Fruit fly (Drosophila melanogaster) whole organism, embryonic: ENCODE data around the gene Prm.

Experiments
- Bgb ChIP-seq: fragments of 200-800 bp; sonication (Bioruptor generic); IDR thresholded peaks from 2 replicates; pipeline ENCODE4 v1.3.6; 2022; ENCODE audit warnings: missing biosample characterization, missing genetic modification characterization; ENCODE audit not compliant: partially characterized antibody
- Bteb2 ChIP-seq: fragments of 200-800 bp; sonication (Bioruptor generic); optimal IDR thresholded peaks from 2 replicates; lab custom pipeline; 2016; ENCODE audit warnings: missing biosample characterization, missing genetic modification characterization
- CG10147 ChIP-seq: fragments of 200-800 bp; sonication (Bioruptor generic); optimal IDR thresholded peaks from 2 replicates; lab custom pipeline; 2019; ENCODE audit warnings: missing biosample characterization, mild to moderate bottlenecking, missing genetic modification characterization, moderate library complexity
- CG10979 ChIP-seq: fragments of 200-800 bp; sonication (Bioruptor generic); optimal IDR thresholded peaks from 2 replicates; lab custom pipeline; 2018; ENCODE audit warnings: missing biosample characterization, mild to moderate bottlenecking, missing genetic modification characterization, moderate library complexity
- CG12299 ChIP-seq: fragments of 200-800 bp; sonication (Bioruptor generic); optimal IDR thresholded peaks from 2 replicates; lab custom pipeline; 2018; ENCODE audit warnings: missing biosample characterization, mild to moderate bottlenecking, missing genetic modification characterization
- CG14050 ChIP-seq: fragments of 200-800 bp; sonication (Bioruptor generic); IDR thresholded peaks from 3 replicates; pipeline ENCODE4 v1.3.6; 2022; ENCODE audit warnings: missing biosample characterization, missing genetic modification characterization
- CG15011 ChIP-seq: fragments of 200-800 bp; sonication (Bioruptor generic); optimal IDR thresholded peaks from 3 replicates; lab custom pipeline; 2018; ENCODE audit warnings: missing biosample characterization, mild to moderate bottlenecking, missing genetic modification characterization
- CG1529 ChIP-seq: fragments of 200-800 bp; sonication (Bioruptor generic); optimal IDR thresholded peaks from 3 replicates; lab custom pipeline; 2018; ENCODE audit warnings: missing biosample characterization, missing genetic modification characterization
- CG16863 ChIP-seq: fragments of 200-800 bp; sonication (Bioruptor generic); optimal IDR thresholded peaks from 3 replicates; lab custom pipeline; 2016; ENCODE audit warnings: missing biosample characterization, missing genetic modification characterization
- CG17361 ChIP-seq: fragments of 200-800 bp; sonication (Bioruptor generic); IDR thresholded peaks from 3 replicates; pipeline ENCODE4 v1.3.6; 2022; ENCODE audit warnings: missing biosample characterization, missing genetic modification characterization
- CG18599 ChIP-seq: fragments of 200-800 bp; sonication (Bioruptor generic); optimal IDR thresholded peaks from 3 replicates; lab custom pipeline; 2017; ENCODE audit warnings: missing biosample characterization, missing genetic modification characterization, mild to moderate bottlenecking, moderate library complexity, missing genetic modification reagents
- CG2120 ChIP-seq: fragments of 200-800 bp; sonication (Bioruptor generic); optimal IDR thresholded peaks from 3 replicates; lab custom pipeline; 2016; ENCODE audit warnings: missing biosample characterization, missing genetic modification characterization
- CG2129 ChIP-seq: fragments of 200-800 bp; sonication (Bioruptor generic); IDR thresholded peaks from 2 replicates; pipeline ENCODE4 v1.3.6; 2022; ENCODE audit warnings: missing biosample characterization, missing genetic modification characterization; ENCODE audit not compliant: partially characterized antibody
- CG2199 ChIP-seq: fragments of 200-800 bp; sonication (Bioruptor generic); IDR thresholded peaks from 3 replicates; pipeline ENCODE4 v1.3.6; 2022; ENCODE audit warnings: missing biosample characterization, missing genetic modification characterization
- CG31365 ChIP-seq: fragments of 200-800 bp; sonication (Bioruptor generic); optimal IDR thresholded peaks from 2 replicates; lab custom pipeline; 2018; ENCODE audit warnings: missing biosample characterization, mild to moderate bottlenecking, missing genetic modification characterization
- CG32772 ChIP-seq: fragments of 200-800 bp; sonication (Bioruptor generic); IDR thresholded peaks from 2 replicates; pipeline ENCODE4 v1.3.6; 2022; ENCODE audit warnings: missing biosample characterization, missing genetic modification characterization
- CG42726 ChIP-seq: fragments of 200-800 bp; sonication (Bioruptor generic); IDR thresholded peaks from 2 replicates; pipeline ENCODE4 v1.3.6; 2022; ENCODE audit warnings: missing biosample characterization, missing genetic modification characterization; ENCODE audit not compliant: partially characterized antibody
- CG43689 ChIP-seq: fragments of 200-800 bp; sonication (Bioruptor generic); IDR thresholded peaks from 2 replicates; pipeline ENCODE4 v1.3.6; 2022; ENCODE audit warnings: missing biosample characterization, missing genetic modification characterization
- CG7786 ChIP-seq: fragments of 200-800 bp; sonication (Bioruptor generic); optimal IDR thresholded peaks from 2 replicates; lab custom pipeline; 2016; ENCODE audit warnings: missing biosample characterization, missing genetic modification characterization
- CG8290 ChIP-seq, 3 experiments: fragments of 200-800 bp; sonication (Bioruptor generic); optimal IDR thresholded peaks; 2 replicates each; lab custom pipeline; 2016 to 2019; ENCODE audit warnings: missing biosample characterization in 3 of 3, missing genetic modification characterization in 3 of 3, mild to moderate bottlenecking in 2 of 3, moderate library complexity in 1 of 3
- CG9215 ChIP-seq: fragments of 200-800 bp; sonication (Bioruptor generic); IDR thresholded peaks from 2 replicates; pipeline ENCODE4 v1.3.6; 2022; ENCODE audit warnings: missing biosample characterization, missing genetic modification characterization
- CG9609 ChIP-seq: fragments of 200-800 bp; sonication (Bioruptor generic); optimal IDR thresholded peaks from 3 replicates; lab custom pipeline; 2016; ENCODE audit warnings: missing biosample characterization, missing genetic modification characterization
- CHES-1-like ChIP-seq: fragments of 200-800 bp; sonication (Bioruptor generic); optimal IDR thresholded peaks from 2 replicates; lab custom pipeline; 2016; ENCODE audit warnings: missing biosample characterization, missing genetic modification characterization
- CrebB ChIP-seq: fragments of 200-800 bp; sonication (Bioruptor generic); optimal IDR thresholded peaks from 3 replicates; lab custom pipeline; 2018; ENCODE audit warnings: missing biosample characterization, mild to moderate bottlenecking, missing genetic modification characterization
- Hand ChIP-seq: fragments of 200-800 bp; sonication (Bioruptor generic); optimal IDR thresholded peaks from 2 replicates; lab custom pipeline; 2017; ENCODE audit warnings: mild to moderate bottlenecking, missing biosample characterization, missing genetic modification reagents, missing genetic modification characterization
- HmgD ChIP-seq: fragments of 200-800 bp; sonication (Bioruptor generic); optimal IDR thresholded peaks from 3 replicates; lab custom pipeline; 2016; ENCODE audit warnings: missing biosample characterization, missing genetic modification characterization
- Ptx1 ChIP-seq: fragments of 200-800 bp; sonication (Bioruptor generic); IDR thresholded peaks from 2 replicates; pipeline ENCODE4 v1.3.6; 2022; ENCODE audit warnings: missing biosample characterization, missing genetic modification characterization
- Trl ChIP-seq, 3 experiments: fragments of >200 bp in 2 of 3; fragments of 200-800 bp in 1 of 3; sonication (Bioruptor generic) in 1 of 3; optimal IDR thresholded peaks; 2 replicates in 1 of 3; 3 replicates in 2 of 3; lab custom pipeline; 2016 to 2017; ENCODE audit warnings: missing biosample characterization in 1 of 3, missing genetic modification characterization in 1 of 3
- Vsx1 ChIP-seq: fragments of 200-800 bp; sonication (Bioruptor generic); optimal IDR thresholded peaks from 2 replicates; lab custom pipeline; 2017; ENCODE audit warnings: missing biosample characterization, mild to moderate bottlenecking, missing genetic modification characterization, missing genetic modification reagents
- ac ChIP-seq: fragments of 200-800 bp; sonication (Bioruptor generic); optimal IDR thresholded peaks from 3 replicates; lab custom pipeline; 2017; ENCODE audit warnings: missing biosample characterization, mild to moderate bottlenecking, missing genetic modification characterization
- ato ChIP-seq: fragments of 200-800 bp; sonication (Bioruptor generic); IDR thresholded peaks from 2 replicates; pipeline ENCODE4 v1.3.6; 2022; ENCODE audit warnings: missing biosample characterization, missing genetic modification characterization; ENCODE audit not compliant: partially characterized antibody
- bcd ChIP-seq: fragments of 200-800 bp; sonication (Bioruptor generic); optimal IDR thresholded peaks from 2 replicates; lab custom pipeline; 2017; ENCODE audit warnings: missing biosample characterization, mild to moderate bottlenecking, missing genetic modification characterization
- cad ChIP-seq: fragments of >200 bp; optimal IDR thresholded peaks from 2 replicates; lab custom pipeline; 2017; ENCODE audit warnings: missing biosample characterization, missing genetic modification characterization
- corto ChIP-seq: fragments of 200-800 bp; sonication (Bioruptor generic); optimal IDR thresholded peaks from 2 replicates; lab custom pipeline; 2016; ENCODE audit warnings: missing biosample characterization, mild to moderate bottlenecking, missing genetic modification characterization, moderate library complexity
- crp ChIP-seq, 2 experiments: fragments of 200-800 bp; sonication (Bioruptor generic); optimal IDR thresholded peaks; 2 replicates in 1 of 2; 3 replicates in 1 of 2; lab custom pipeline; 2017; ENCODE audit warnings: missing biosample characterization in 2 of 2, missing genetic modification characterization in 2 of 2, mild to moderate bottlenecking in 1 of 2, moderate library complexity in 1 of 2
- emc ChIP-seq: fragments of 200-800 bp; sonication (Bioruptor generic); optimal IDR thresholded peaks from 2 replicates; lab custom pipeline; 2016; ENCODE audit warnings: missing biosample characterization, missing genetic modification characterization
- gce ChIP-seq: fragments of 200-800 bp; sonication (Bioruptor generic); IDR thresholded peaks from 3 replicates; pipeline ENCODE4 v1.3.6; 2022; ENCODE audit warnings: missing biosample characterization, missing genetic modification characterization
- grau ChIP-seq: fragments of 200-800 bp; optimal IDR thresholded peaks from 3 replicates; lab custom pipeline; 2019; ENCODE audit warnings: missing biosample characterization, mild to moderate bottlenecking, missing genetic modification characterization, moderate library complexity
- kah ChIP-seq: fragments of 200-800 bp; sonication (Bioruptor generic); optimal IDR thresholded peaks from 2 replicates; lab custom pipeline; 2018; ENCODE audit warnings: missing biosample characterization, mild to moderate bottlenecking, missing genetic modification characterization
- ken ChIP-seq: fragments of 200-800 bp; sonication (Bioruptor generic); IDR thresholded peaks from 3 replicates; pipeline ENCODE4 v1.3.6; 2022; ENCODE audit warnings: missing biosample characterization, missing genetic modification characterization
- lola ChIP-seq, 3 experiments: fragments of >200 bp in 2 of 3; fragments of 200-800 bp in 1 of 3; sonication (Bioruptor generic) in 1 of 3; optimal IDR thresholded peaks; 2 replicates each; lab custom pipeline; 2017 to 2019; ENCODE audit warnings: missing biosample characterization in 3 of 3, missing genetic modification characterization in 3 of 3, mild to moderate bottlenecking in 1 of 3, moderate library complexity in 1 of 3
- otp ChIP-seq: fragments of 200-800 bp; sonication (Bioruptor generic); IDR thresholded peaks from 3 replicates; pipeline ENCODE4, ENCODE4 v1.3.6; 2022; ENCODE audit warnings: missing biosample characterization, missing genetic modification characterization
- prd ChIP-seq, 3 experiments: fragments of >200 bp in 2 of 3; fragments of 200-800 bp in 1 of 3; sonication (Bioruptor generic) in 1 of 3; optimal IDR thresholded peaks in 2 of 3; IDR thresholded peaks in 1 of 3; 2 replicates in 2 of 3; 3 replicates in 1 of 3; pipeline versions ENCODE4 v1.3.6 to Lab custom; 2017 to 2022; ENCODE audit warnings: missing biosample characterization in 1 of 3, missing genetic modification characterization in 1 of 3
- pzg ChIP-seq: fragments of 200-800 bp; sonication (Bioruptor generic); optimal IDR thresholded peaks from 3 replicates; lab custom pipeline; 2018; ENCODE audit warnings: missing biosample characterization, mild to moderate bottlenecking, missing genetic modification characterization, moderate library complexity
- rib ChIP-seq: fragments of 200-800 bp; sonication (Bioruptor generic); IDR thresholded peaks from 2 replicates; pipeline ENCODE4 v1.3.6; 2022; ENCODE audit warnings: missing biosample characterization, missing genetic modification characterization
- sc ChIP-seq, 3 experiments: fragments of >200 bp in 2 of 3; fragments of 200-800 bp in 1 of 3; sonication (Bioruptor generic) in 1 of 3; optimal IDR thresholded peaks; 2 replicates in 2 of 3; 3 replicates in 1 of 3; lab custom pipeline; 2017; ENCODE audit warnings: mild to moderate bottlenecking in 1 of 3, missing biosample characterization in 1 of 3, missing genetic modification characterization in 1 of 3, missing genetic modification reagents in 1 of 3
- trh ChIP-seq: fragments of 200-800 bp; sonication (Bioruptor generic); optimal IDR thresholded peaks from 2 replicates; lab custom pipeline; 2016; ENCODE audit warnings: missing biosample characterization, missing genetic modification characterization
- zen ChIP-seq: fragments of 200-800 bp; sonication (Bioruptor generic); optimal IDR thresholded peaks from 3 replicates; lab custom pipeline; 2018; ENCODE audit warnings: missing biosample characterization, mild to moderate bottlenecking, missing genetic modification characterization, moderate library complexity

Gene Prm

dm6 chr3L:8748839-8749238 lies 3.7 kb upstream of the Prm start (continued):
- TF ChIP-seq CG42726 (GFP tag; lab: Robert Waterston, UW), result peak; percentile 75
- no peak for TF ChIP-seq CG9609 (GFP tag; lab: Kevin White, UChicago)
- TF ChIP-seq Bteb2 (GFP tag; lab: Kevin White, UChicago), result no peak
- no peak for TF ChIP-seq lola (GFP tag; optimal IDR thresholded peaks at IDR 0.05; lab: Kevin White, UChicago)
- TF ChIP-seq gce (GFP tag; lab: Robert Waterston, UW), result no peak
- peak; percentile 96 for TF ChIP-seq CG2199 (GFP tag; lab: Robert Waterston, UW)
- TF ChIP-seq ken (GFP tag; lab: Robert Waterston, UW), result no peak; the same call in 2 of the 3 replicates
- TF ChIP-seq CG1529, result no peak
- TF ChIP-seq Trl (optimal IDR thresholded peaks at IDR 0.05; lab: Kevin White, UChicago), result no peak
- TF ChIP-seq Trl (GFP tag; optimal IDR thresholded peaks at IDR 0.05; lab: Kevin White, UChicago), result no peak
- TF ChIP-seq CHES-1-like (GFP tag; lab: Kevin White, UChicago), result no peak
- TF ChIP-seq CG32772 (GFP tag; lab: Robert Waterston, UW), result peak; percentile 48; the same call in 1 of the 2 replicates
- no peak for TF ChIP-seq corto (GFP tag; lab: Kevin White, UChicago)
- no peak for TF ChIP-seq trh (GFP tag; lab: Kevin White, UChicago)
- TF ChIP-seq CG8290 (GFP tag; optimal IDR thresholded peaks at IDR 0.05; lab: Kevin White, UChicago), result peak; percentile 21
- peak in 1 of 2 experiments; percentile 48 for TF ChIP-seq CG8290 (tag; optimal IDR thresholded peaks at IDR 0.05; lab: Kevin White, UChicago)
- TF ChIP-seq sc (optimal IDR thresholded peaks at IDR 0.05; lab: Kevin White, UChicago), result no peak
- TF ChIP-seq sc (GFP tag; optimal IDR thresholded peaks at IDR 0.05; lab: Kevin White, UChicago), result no peak
- TF ChIP-seq otp (GFP tag; lab: Robert Waterston, UW), result no peak
- no peak for TF ChIP-seq CG14050
- no peak for TF ChIP-seq HmgD (GFP tag; lab: Kevin White, UChicago)
- TF ChIP-seq bcd (GFP tag; lab: Kevin White, UChicago), result peak; percentile 25
- no peak for TF ChIP-seq CG10979 (tag; lab: Kevin White, UChicago)
- no peak for TF ChIP-seq Hand (GFP tag; lab: Kevin White, UChicago)
- TF ChIP-seq CG15011 (GFP tag; lab: Kevin White, UChicago), result no peak
- TF ChIP-seq crp (GFP tag; optimal IDR thresholded peaks at IDR 0.05; lab: Kevin White, UChicago), result no peak
- no peak for TF ChIP-seq emc
- peak; percentile 40 for TF ChIP-seq Bgb (GFP tag; lab: Robert Waterston, UW)
- no peak for TF ChIP-seq pzg (GFP tag; lab: Kevin White, UChicago)
- no peak for TF ChIP-seq CG10147 (GFP tag; lab: Kevin White, UChicago)
- peak; percentile 27 for TF ChIP-seq grau
- TF ChIP-seq kah (GFP tag; lab: Kevin White, UChicago), result no peak
- TF ChIP-seq Vsx1, result no peak
- no peak for TF ChIP-seq CG16863
- peak; percentile 22 for TF ChIP-seq zen (tag; lab: Kevin White, UChicago)
- TF ChIP-seq CG2129 (GFP tag; lab: Robert Waterston, UW), result no peak
- TF ChIP-seq CG31365 (tag; lab: Kevin White, UChicago), result no peak
- TF ChIP-seq CG2120, result peak; percentile 1
- peak; percentile 35; the same call in 1 of the 2 replicates for TF ChIP-seq CG9215 (GFP tag; lab: Robert Waterston, UW)
- TF ChIP-seq CG18599 (GFP tag; lab: Kevin White, UChicago), result no peak
- peak; percentile 71 for TF ChIP-seq Ptx1 (GFP tag; lab: Robert Waterston, UW)
- TF ChIP-seq prd (optimal IDR thresholded peaks at IDR 0.05; lab: Kevin White, UChicago), result peak in 1 of 2 experiments; percentile 74
- TF ChIP-seq prd (GFP tag; IDR thresholded peaks at IDR 0.05; lab: Robert Waterston, UW), result peak; percentile 42; the same call in 1 of the 3 replicates
- no peak for TF ChIP-seq CG12299 (tag; lab: Kevin White, UChicago)
- no peak for TF ChIP-seq ac (GFP tag; lab: Kevin White, UChicago)
- TF ChIP-seq ato, result no peak
- TF ChIP-seq CG17361 (GFP tag; lab: Robert Waterston, UW), result no peak; the same call in 2 of the 3 replicates
- TF ChIP-seq CG43689 (GFP tag; lab: Robert Waterston, UW), result no peak
- no peak for TF ChIP-seq cad (GFP tag; lab: Kevin White, UChicago)
- TF ChIP-seq rib (GFP tag; lab: Robert Waterston, UW), result no peak
- no peak for TF ChIP-seq CrebB (tag; lab: Kevin White, UChicago)
- TF ChIP-seq CG7786, result no peak
